Fruit fly (Drosophila melanogaster): Measurements from ENCODE around the gene Gmd.

Gene Gmd

dm6 chr2L:5010784-5011260 is 34.0 kb upstream of the Gmd start, which contains the start of the genes CG31917, Tfb5 and SelT (continued):
- no peak for TF ChIP-seq Nf-YB (GFP tag; optimal IDR thresholded peaks at IDR 0.05)
- 0 out of 2 replicates have a peak, but pooled peaks have one; percentile 21 for TF ChIP-seq CG7372 (GFP tag; IDR thresholded peaks at IDR 0.05)
- no peak for TF ChIP-seq sc (optimal IDR thresholded peaks at IDR 0.05)
- no peak for TF ChIP-seq sc (GFP tag; optimal IDR thresholded peaks at IDR 0.05)
- no peak for TF ChIP-seq ken (GFP tag; IDR thresholded peaks at IDR 0.05)
- 0 out of 3 replicates have a peak, but pooled peaks have one; percentile 11 for TF ChIP-seq Dbx (GFP tag; IDR thresholded peaks at IDR 0.05)
- TF ChIP-seq wdn (GFP tag; IDR thresholded peaks at IDR 0.05): peak; percentile 31; the same call in 1 of the 2 replicates
- TF ChIP-seq CG2889 (GFP tag; IDR thresholded peaks at IDR 0.05): no peak
- TF ChIP-seq CG34422 (GFP tag; IDR thresholded peaks at IDR 0.05): peak; percentile 39; the same call in 2 of the 3 replicates
- TF ChIP-seq ash1 (GFP tag; optimal IDR thresholded peaks at IDR 0.05): no peak
- 0 out of 2 replicates have a peak, but pooled peaks have one; percentile 11 for TF ChIP-seq E2f2 (GFP tag; IDR thresholded peaks at IDR 0.05)
- peak; percentile 93 for TF ChIP-seq MBD-R2 (GFP tag; IDR thresholded peaks at IDR 0.05)
- peak; percentile 64 for TF ChIP-seq CG8290 (GFP tag; optimal IDR thresholded peaks at IDR 0.05)
- TF ChIP-seq CG8290 (tag; optimal IDR thresholded peaks at IDR 0.05): no peak
- peak; percentile 35 for TF ChIP-seq CG1647 (GFP tag; optimal IDR thresholded peaks at IDR 0.05)
- no peak for TF ChIP-seq CG8765 (GFP tag; IDR thresholded peaks at IDR 0.05)
- peak; percentile 57 for TF ChIP-seq CG16863 (GFP tag; optimal IDR thresholded peaks at IDR 0.05)
- TF ChIP-seq bbx (GFP tag; IDR thresholded peaks at IDR 0.05; ENCODE audit: partially characterized antibody): peak; percentile 39; the same call in 1 of the 2 replicates
- TF ChIP-seq insv (GFP tag; optimal IDR thresholded peaks at IDR 0.05): peak in 1 of 2 experiments; percentile 44
- no peak for TF ChIP-seq MTF-1 (GFP tag; optimal IDR thresholded peaks at IDR 0.05; ENCODE audit: borderline replicate concordance)
- peak; percentile 84 for TF ChIP-seq CG12659 (GFP tag; optimal IDR thresholded peaks at IDR 0.05)
- TF ChIP-seq CG10979 (tag; optimal IDR thresholded peaks at IDR 0.05): peak; percentile 39
- no peak for TF ChIP-seq sim (GFP tag; IDR thresholded peaks at IDR 0.05)
- TF ChIP-seq Atf3 (GFP tag; optimal IDR thresholded peaks at IDR 0.05): no peak
- peak; percentile 3 for TF ChIP-seq Spps (tag; optimal IDR thresholded peaks at IDR 0.05)
- TF ChIP-seq slp2 (GFP tag; optimal IDR thresholded peaks at IDR 0.05): no peak
- TF ChIP-seq CG15269 (tag; optimal IDR thresholded peaks at IDR 0.05): no peak
- no peak for TF ChIP-seq CG7963 (GFP tag; IDR thresholded peaks at IDR 0.05; ENCODE audit: partially characterized antibody)
- no peak for TF ChIP-seq CG7745 (tag; optimal IDR thresholded peaks at IDR 0.05)
- peak; percentile 58; the same call in 1 of the 3 replicates for TF ChIP-seq hb (GFP tag; IDR thresholded peaks at IDR 0.05; ENCODE audit: partially characterized antibody)
- no peak for TF ChIP-seq z (GFP tag; IDR thresholded peaks at IDR 0.05)
- no peak for TF ChIP-seq ham (GFP tag; IDR thresholded peaks at IDR 0.05)
- peak; percentile 40 for TF ChIP-seq CG12744 (GFP tag; optimal IDR thresholded peaks at IDR 0.05)
- TF ChIP-seq br (optimal IDR thresholded peaks at IDR 0.05): no peak
- peak; percentile 50 for TF ChIP-seq twi (tag; optimal IDR thresholded peaks at IDR 0.05)
- TF ChIP-seq CG13424 (tag; optimal IDR thresholded peaks at IDR 0.05): peak; percentile 70
- TF ChIP-seq Vsx1 (GFP tag; optimal IDR thresholded peaks at IDR 0.05): no peak
- TF ChIP-seq seq (GFP tag; IDR thresholded peaks at IDR 0.05): no peak
- no peak for TF ChIP-seq NFAT (GFP tag; IDR thresholded peaks at IDR 0.05)
- peak; percentile 89 for TF ChIP-seq BEAF-32 (GFP tag; optimal IDR thresholded peaks at IDR 0.05)
- no peak for TF ChIP-seq CG17186 (GFP tag; optimal IDR thresholded peaks at IDR 0.05)
- no peak for TF ChIP-seq trh (GFP tag; optimal IDR thresholded peaks at IDR 0.05)
- TF ChIP-seq Eip74EF (GFP tag; optimal IDR thresholded peaks at IDR 0.05): peak in 1 of 2 experiments; percentile 4
- peak; percentile 21 for TF ChIP-seq CG9876 (GFP tag; optimal IDR thresholded peaks at IDR 0.05)
- peak; percentile 68 for TF ChIP-seq NC2β (GFP tag; optimal IDR thresholded peaks at IDR 0.05)
- TF ChIP-seq CG10147 (GFP tag; optimal IDR thresholded peaks at IDR 0.05): no peak
- peak; percentile 65 for TF ChIP-seq hbn (GFP tag; IDR thresholded peaks at IDR 0.05; ENCODE audit: partially characterized antibody)
- peak; percentile 62 for TF ChIP-seq CG8924 (tag; optimal IDR thresholded peaks at IDR 0.05)
- TF ChIP-seq Fer2 (tag; optimal IDR thresholded peaks at IDR 0.05): peak; percentile 17
- TF ChIP-seq bcd (GFP tag; optimal IDR thresholded peaks at IDR 0.05): peak; percentile 32
- TF ChIP-seq CG12104 (GFP tag; optimal IDR thresholded peaks at IDR 0.05): peak; percentile 40

All from whole organism, embryonic.